Worm (Caenorhabditis elegans) whole organism, L4 larva: ENCODE data around the gene wapl-1.

Experiments
- F37D6.2 ChIP-seq: sonication (generic microtip); optimal IDR thresholded peaks from 2 replicates; lab custom pipeline; 2016; ENCODE audit warnings: mild to moderate bottlenecking, missing genetic modification characterization, missing compliant biosample characterization
- F49E8.2 ChIP-seq: sonication (generic microtip); optimal IDR thresholded peaks from 2 replicates; lab custom pipeline; 2016; ENCODE audit warnings: missing compliant biosample characterization, mild to moderate bottlenecking, missing genetic modification characterization, borderline replicate concordance
- R02D3.7 ChIP-seq: fragments of 150-350 bp; sonication (generic microtip); optimal IDR thresholded peaks from 3 replicates; lab custom pipeline; 2014; ENCODE audit warnings: missing biosample characterization, missing genetic modification characterization
- T20F7.1 ChIP-seq: fragments of 200-800 bp; sonication (Bioruptor generic); optimal IDR thresholded peaks from 2 replicates; lab custom pipeline; 2018; ENCODE audit warnings: mild to moderate bottlenecking, missing genetic modification characterization, missing compliant biosample characterization
- T26A8.4 ChIP-seq: fragments of 200-800 bp; sonication (Bioruptor generic); IDR thresholded peaks from 2 replicates; pipeline ENCODE4 v1.3.6; 2022; ENCODE audit warnings: missing genetic modification characterization, missing compliant biosample characterization
- Y105C5A.15 ChIP-seq: fragments of 200-800 bp; sonication (Bioruptor generic); IDR thresholded peaks from 2 replicates; pipeline ENCODE4 v1.3.6; 2022; ENCODE audit warnings: missing genetic modification characterization, missing compliant biosample characterization
- Y48G9A.11 ChIP-seq: fragments of 200-800 bp; sonication (Bioruptor generic); IDR thresholded peaks from 2 replicates; pipeline ENCODE4 v1.3.6; 2022; ENCODE audit warnings: missing genetic modification reagents, missing genetic modification characterization, missing compliant biosample characterization
- Y5F2A.4 ChIP-seq: fragments of 200-800 bp; sonication (Bioruptor generic); optimal IDR thresholded peaks from 2 replicates; lab custom pipeline; 2018; ENCODE audit warnings: mild to moderate bottlenecking, missing genetic modification characterization, missing compliant biosample characterization
- aha-1 ChIP-seq: fragments of 150-350 bp; peaks from one replicate; lab custom pipeline; 2014; ENCODE audit warnings: missing biosample characterization, missing genetic modification characterization
- ama-1 ChIP-seq: fragments of 150-350 bp; optimal IDR thresholded peaks from 2 replicates; lab custom pipeline; 2014; ENCODE audit warnings: inconsistent platforms, mixed read lengths
- ceh-62 ChIP-seq: sonication (generic microtip); optimal IDR thresholded peaks from 2 replicates; lab custom pipeline; 2017; ENCODE audit warnings: missing biosample characterization, missing genetic modification characterization
- ctbp-1 ChIP-seq: fragments of 200-800 bp; sonication (Bioruptor generic); IDR thresholded peaks from 2 replicates; pipeline ENCODE4 v1.3.6; 2022; ENCODE audit warnings: missing genetic modification reagents, missing genetic modification characterization, missing compliant biosample characterization
- daf-8 ChIP-seq: fragments of 200-800 bp; sonication (Bioruptor generic); IDR thresholded peaks from 2 replicates; pipeline ENCODE4 v1.3.6; 2022; ENCODE audit warnings: missing genetic modification characterization, missing compliant biosample characterization
- dmd-6 ChIP-seq: fragments of 200-800 bp; sonication (Bioruptor generic); IDR thresholded peaks from 2 replicates; pipeline ENCODE4 v1.3.6; 2022; ENCODE audit warnings: missing genetic modification reagents, missing genetic modification characterization, missing compliant biosample characterization
- fos-1 ChIP-seq: fragments of 150-350 bp; optimal IDR thresholded peaks from 2 replicates; lab custom pipeline; 2014; ENCODE audit warnings: missing biosample characterization, missing genetic modification characterization
- gei-8 ChIP-seq: fragments of 200-800 bp; sonication (Bioruptor generic); optimal IDR thresholded peaks from 2 replicates; lab custom pipeline; 2018; ENCODE audit warnings: mild to moderate bottlenecking, missing genetic modification characterization, missing compliant biosample characterization
- hlh-11 ChIP-seq: fragments of 200-800 bp; sonication (Bioruptor generic); optimal IDR thresholded peaks from 2 replicates; lab custom pipeline; 2018; ENCODE audit warnings: mild to moderate bottlenecking, missing genetic modification characterization, missing compliant biosample characterization
- lim-7 ChIP-seq: fragments of 200-800 bp; sonication (Bioruptor generic); IDR thresholded peaks from 2 replicates; pipeline ENCODE4 v1.3.6; 2022; ENCODE audit warnings: missing genetic modification characterization, missing compliant biosample characterization
- lin-38 ChIP-seq: fragments of 200-800 bp; sonication (Bioruptor generic); IDR thresholded peaks from 2 replicates; pipeline ENCODE4 v1.3.6; 2022; ENCODE audit warnings: missing genetic modification reagents, missing genetic modification characterization, missing compliant biosample characterization
- lin-39 ChIP-seq: fragments of 150-350 bp; optimal IDR thresholded peaks from 2 replicates; lab custom pipeline; 2014; ENCODE audit warnings: missing biosample characterization, missing genetic modification reagents, missing genetic modification characterization
- lir-3 ChIP-seq: sonication (generic microtip); optimal IDR thresholded peaks from 2 replicates; lab custom pipeline; 2016; ENCODE audit warnings: mild to moderate bottlenecking, missing genetic modification characterization, missing compliant biosample characterization
- madf-9 ChIP-seq: fragments of 200-800 bp; sonication (Bioruptor generic); conservative IDR thresholded peaks from 2 replicates; pipeline ENCODE4 v1.3.6; 2022; ENCODE audit warnings: missing genetic modification reagents, missing genetic modification characterization, missing compliant biosample characterization
- mes-2 ChIP-seq: sonication (generic microtip); optimal IDR thresholded peaks from 2 replicates; lab custom pipeline; 2016; ENCODE audit warnings: missing genotype, mild to moderate bottlenecking, missing genetic modification characterization, missing compliant biosample characterization; ENCODE audit not compliant: poor library complexity, severe bottlenecking
- nhr-48 ChIP-seq: sonication (generic microtip); optimal IDR thresholded peaks from 2 replicates; lab custom pipeline; 2016; ENCODE audit warnings: mild to moderate bottlenecking, missing genetic modification characterization, missing compliant biosample characterization
- saeg-2 ChIP-seq: fragments of 200-800 bp; sonication (Bioruptor generic); IDR thresholded peaks from 2 replicates; pipeline ENCODE4 v1.3.6; 2022; ENCODE audit warnings: missing genetic modification reagents, missing genetic modification characterization, missing compliant biosample characterization
- set-16 ChIP-seq: fragments of 200-800 bp; sonication (Bioruptor generic); IDR thresholded peaks from 2 replicates; pipeline ENCODE4 v1.3.6; 2022; ENCODE audit warnings: missing genetic modification reagents, missing genetic modification characterization, missing compliant biosample characterization
- snpc-1.2 ChIP-seq: fragments of 200-800 bp; sonication (Bioruptor generic); IDR thresholded peaks from 2 replicates; pipeline ENCODE4 v1.3.6; 2022; ENCODE audit warnings: missing genetic modification reagents, missing genetic modification characterization, missing compliant biosample characterization
- snpc-4 ChIP-seq: fragments of 150-350 bp; optimal IDR thresholded peaks from 2 replicates; lab custom pipeline; 2014; ENCODE audit warnings: missing biosample characterization, missing genetic modification characterization
- tra-1 ChIP-seq: fragments of 200-800 bp; sonication (Bioruptor generic); IDR thresholded peaks from 2 replicates; pipeline ENCODE4 v1.3.6; 2022; ENCODE audit warnings: missing genetic modification reagents, missing genetic modification characterization, missing compliant biosample characterization
- unc-130 ChIP-seq: sonication (generic microtip); optimal IDR thresholded peaks from 2 replicates; lab custom pipeline; 2016; ENCODE audit warnings: missing genetic modification reagents, missing genetic modification characterization, missing compliant biosample characterization
- unc-62 ChIP-seq, 3 experiments: fragments of 150-350 bp in 1 of 3; sonication (generic microtip); optimal IDR thresholded peaks in 2 of 3; peaks in 1 of 3; 1 replicate in 1 of 3; 2 replicates in 2 of 3; lab custom pipeline; 2014 to 2017; ENCODE audit warnings: missing biosample characterization in 3 of 3, missing genetic modification characterization in 3 of 3, missing genetic modification reagents in 3 of 3, missing genotype in 1 of 3
- zip-11 ChIP-seq: fragments of 200-800 bp; sonication (Bioruptor generic); IDR thresholded peaks from 2 replicates; pipeline ENCODE4 v1.3.6; 2022; ENCODE audit warnings: missing genetic modification characterization, missing compliant biosample characterization

The wapl-1 gene

ce11 chrIV:4396052-4396821 is 49.3 kb downstream of the wapl-1 start (continued):
- TF ChIP-seq gei-8 (GFP tag; lab: Kevin White, UChicago) (no peak), lin-39 (tag; lab: Kevin White, UChicago) (no peak), Y105C5A.15 (GFP tag; lab: Robert Waterston, UW) (no peak), snpc-4 (tag; lab: Kevin White, UChicago) (no peak), saeg-2 (GFP tag; lab: Robert Waterston, UW) (no peak), T20F7.1 (GFP tag; lab: Kevin White, UChicago) (no peak), madf-9 (no peak), lim-7 (GFP tag; lab: Robert Waterston, UW) (no peak)

- TF ChIP-seq aha-1 (tag; lab: Kevin White, UChicago) (peak; percentile 91), tra-1 (GFP tag; lab: Robert Waterston, UW) (no peak)
These were observed 50.0 kb downstream of the wapl-1 start for ce11 chrIV:4395555-4395954.

- TF ChIP-seq Y5F2A.4 (no peak), R02D3.7 (no peak), T26A8.4 (no peak), set-16 (GFP tag; lab: Robert Waterston, UW) (peak; percentile 30; the same call in 1 of the 2 replicates), ceh-62 (tag; lab: Kevin White, UChicago) (no peak), dmd-6 (GFP tag; lab: Robert Waterston, UW) (peak; percentile 65), nhr-48 (tag; lab: Kevin White, UChicago) (no peak), gei-8 (GFP tag; lab: Kevin White, UChicago) (no peak), fos-1 (tag; lab: Kevin White, UChicago) (no peak), zip-11 (no peak), daf-8 (no peak), hlh-11 (peak; percentile 16), lir-3 (tag; lab: Kevin White, UChicago) (no peak), mes-2 (tag; lab: Kevin White, UChicago) (peak; percentile 1), F37D6.2 (no peak), aha-1 (tag; lab: Kevin White, UChicago) (no peak), lin-39 (tag; lab: Kevin White, UChicago) (no peak), unc-62 (GFP tag; optimal IDR thresholded peaks at IDR 0.05 in 1 of 2; lab: Kevin White, UChicago) (peak in 1 of 2 experiments; percentile 88), unc-62 (tag; optimal IDR thresholded peaks at IDR 0.05; lab: Kevin White, UChicago) (no peak)
- TF ChIP-seq, all 104 proteins: peak for 5
These were observed 51.5 kb downstream of the wapl-1 start, which contains the start of gene ell-1 for ce11 chrIV:4393942-4394460. TSS of gene ell-1 (plus strand) at chrIV:4394410.

- TF ChIP-seq Y48G9A.11 (GFP tag; lab: Robert Waterston, UW) = peak; percentile 53; the same call in 1 of the 2 replicates
- TF ChIP-seq ama-1 = no peak
- no peak for TF ChIP-seq ctbp-1
- TF ChIP-seq lin-38 = peak; percentile 73
- TF ChIP-seq unc-130 (GFP tag; lab: Kevin White, UChicago) = peak; percentile 22
- TF ChIP-seq snpc-1.2 = peak; percentile 66; the same call in 1 of the 2 replicates
- peak; percentile 74 for TF ChIP-seq F49E8.2 (tag; lab: Kevin White, UChicago)
- TF ChIP-seq, all 104 proteins: peak for 5
These were observed 52.1 kb downstream of the wapl-1 start for ce11 chrIV:4393488-4393887.
